Fruit fly (Drosophila melanogaster) whole organism, embryonic: ENCODE results near the gene raptor.

Source experiments
- Adf1 ChIP-seq: fragments of 200-800 bp; sonication (Bioruptor generic); IDR thresholded peaks from 2 replicates; pipeline ENCODE4 v1.3.6; 2022; ENCODE audit warnings: missing biosample characterization, missing genetic modification characterization
- Antp ChIP-seq: fragments of 200-800 bp; sonication (Bioruptor generic); optimal IDR thresholded peaks from 3 replicates; lab custom pipeline; 2016; ENCODE audit warnings: missing biosample characterization, missing genetic modification characterization
- Atf-2 ChIP-seq: fragments of 200-800 bp; sonication (Bioruptor generic); optimal IDR thresholded peaks from 2 replicates; lab custom pipeline; 2016; ENCODE audit warnings: missing biosample characterization, missing genetic modification characterization
- BtbVII ChIP-seq: fragments of 200-800 bp; sonication (Bioruptor generic); optimal IDR thresholded peaks from 3 replicates; lab custom pipeline; 2017; ENCODE audit warnings: missing biosample characterization, mild to moderate bottlenecking, missing genetic modification characterization
- CG1024 ChIP-seq: fragments of 200-800 bp; sonication (Bioruptor generic); IDR thresholded peaks from 2 replicates; pipeline ENCODE4 v1.3.6; 2022; ENCODE audit warnings: missing biosample characterization, missing genetic modification characterization
- CG10321 ChIP-seq: fragments of 200-800 bp; sonication (Bioruptor generic); IDR thresholded peaks from 2 replicates; pipeline ENCODE4 v1.3.6; 2022; ENCODE audit warnings: missing biosample characterization, missing genetic modification characterization
- CG10431 ChIP-seq: fragments of 200-800 bp; sonication (Bioruptor generic); optimal IDR thresholded peaks from 3 replicates; lab custom pipeline; 2018; ENCODE audit warnings: missing biosample characterization, mild to moderate bottlenecking, missing genetic modification characterization
- CG11247 ChIP-seq: fragments of 200-800 bp; sonication (Bioruptor generic); IDR thresholded peaks from 2 replicates; pipeline ENCODE4 v1.3.6; 2022; ENCODE audit warnings: missing biosample characterization, missing genetic modification characterization
- CG11696 ChIP-seq: fragments of 200-800 bp; sonication (Bioruptor generic); IDR thresholded peaks from 2 replicates; pipeline ENCODE4 v1.3.6; 2022; ENCODE audit warnings: missing biosample characterization, missing genetic modification characterization
- CG11723 ChIP-seq: fragments of 200-800 bp; sonication (Bioruptor generic); optimal IDR thresholded peaks from 2 replicates; lab custom pipeline; 2017; ENCODE audit warnings: missing biosample characterization, mild to moderate bottlenecking, missing genetic modification characterization
- CG1233 ChIP-seq: fragments of 200-800 bp; sonication (Bioruptor generic); optimal IDR thresholded peaks from 4 replicates; lab custom pipeline; 2018; ENCODE audit warnings: missing biosample characterization, mild to moderate bottlenecking, missing genetic modification characterization
- CG12769 ChIP-seq: fragments of 200-800 bp; sonication (Bioruptor generic); optimal IDR thresholded peaks from 2 replicates; lab custom pipeline; 2019; ENCODE audit warnings: missing biosample characterization, mild to moderate bottlenecking, missing genetic modification characterization, moderate library complexity
- CG15479 ChIP-seq: fragments of 200-800 bp; sonication (Bioruptor generic); optimal IDR thresholded peaks from 3 replicates; lab custom pipeline; 2019; ENCODE audit warnings: missing biosample characterization, mild to moderate bottlenecking, missing genetic modification characterization, moderate library complexity
- CG17328 ChIP-seq: fragments of 200-800 bp; sonication (Bioruptor generic); IDR thresholded peaks from 2 replicates; pipeline ENCODE4 v1.3.6; 2022; ENCODE audit warnings: missing biosample characterization, missing genetic modification characterization
- CG2712 ChIP-seq: fragments of 200-800 bp; optimal IDR thresholded peaks from 3 replicates; lab custom pipeline; 2019; ENCODE audit warnings: missing biosample characterization, mild to moderate bottlenecking, missing genetic modification characterization, moderate library complexity
- CG32532 ChIP-seq: fragments of 200-800 bp; sonication (Bioruptor generic); IDR thresholded peaks from 2 replicates; pipeline ENCODE4 v1.3.6; 2022; ENCODE audit warnings: missing biosample characterization, missing genetic modification characterization
- CG3407 ChIP-seq: fragments of 200-800 bp; sonication (Bioruptor generic); optimal IDR thresholded peaks from 2 replicates; lab custom pipeline; 2018; ENCODE audit warnings: missing biosample characterization, mild to moderate bottlenecking, missing genetic modification characterization
- CG34224 ChIP-seq: fragments of 200-800 bp; sonication (Bioruptor generic); IDR thresholded peaks from 3 replicates; pipeline ENCODE4 v1.3.6; 2022; ENCODE audit warnings: missing biosample characterization, missing genetic modification characterization; ENCODE audit not compliant: partially characterized antibody
- CG4730 ChIP-seq: fragments of 200-800 bp; sonication (Bioruptor generic); IDR thresholded peaks from 2 replicates; pipeline ENCODE4 v1.3.6; 2022; ENCODE audit warnings: missing biosample characterization, missing genetic modification characterization
- CG6813 ChIP-seq: fragments of 200-800 bp; sonication (Bioruptor generic); optimal IDR thresholded peaks from 2 replicates; lab custom pipeline; 2017; ENCODE audit warnings: missing biosample characterization, missing genetic modification characterization, mild to moderate bottlenecking, moderate library complexity, missing genetic modification reagents
- CG7271 ChIP-seq: fragments of 200-800 bp; sonication (Bioruptor generic); optimal IDR thresholded peaks from 2 replicates; lab custom pipeline; 2018; ENCODE audit warnings: missing biosample characterization, mild to moderate bottlenecking, missing genetic modification characterization, moderate library complexity
- CG7372 ChIP-seq: fragments of 200-800 bp; sonication (Bioruptor generic); IDR thresholded peaks from 2 replicates; pipeline ENCODE4 v1.3.6; 2022; ENCODE audit warnings: missing biosample characterization, missing genetic modification characterization
- CG7928 ChIP-seq: fragments of 200-800 bp; sonication (Bioruptor generic); optimal IDR thresholded peaks from 2 replicates; lab custom pipeline; 2017; ENCODE audit warnings: missing biosample characterization, mild to moderate bottlenecking, missing genetic modification characterization
- Meics ChIP-seq: fragments of 200-800 bp; sonication (Bioruptor generic); optimal IDR thresholded peaks from 2 replicates; lab custom pipeline; 2017; ENCODE audit warnings: missing biosample characterization, mild to moderate bottlenecking, missing genetic modification characterization
- Myb ChIP-seq: fragments of 200-800 bp; sonication (Bioruptor generic); optimal IDR thresholded peaks from 2 replicates; lab custom pipeline; 2016; ENCODE audit warnings: missing biosample characterization, missing genetic modification characterization
- Scr ChIP-seq: fragments of 200-800 bp; sonication (Bioruptor generic); IDR thresholded peaks from 2 replicates; pipeline ENCODE4 v1.3.6; 2022; ENCODE audit warnings: missing biosample characterization, missing genetic modification characterization; ENCODE audit not compliant: partially characterized antibody
- Side ChIP-seq: fragments of 200-800 bp; sonication (Bioruptor generic); optimal IDR thresholded peaks from 2 replicates; lab custom pipeline; 2016; ENCODE audit warnings: missing biosample characterization, missing genetic modification characterization
- bcd ChIP-seq: fragments of 200-800 bp; sonication (Bioruptor generic); optimal IDR thresholded peaks from 2 replicates; lab custom pipeline; 2017; ENCODE audit warnings: missing biosample characterization, mild to moderate bottlenecking, missing genetic modification characterization
- chm ChIP-seq: fragments of 200-800 bp; sonication (Bioruptor generic); IDR thresholded peaks from 2 replicates; pipeline ENCODE4 v1.3.6; 2022; ENCODE audit warnings: missing biosample characterization, missing genetic modification characterization
- chn ChIP-seq: fragments of 200-800 bp; sonication (Bioruptor generic); optimal IDR thresholded peaks from 2 replicates; lab custom pipeline; 2016; ENCODE audit warnings: missing biosample characterization, missing genetic modification characterization
- dan ChIP-seq: fragments of 200-800 bp; sonication (Bioruptor generic); IDR thresholded peaks from 2 replicates; pipeline ENCODE4 v1.3.6; 2022; ENCODE audit warnings: missing biosample characterization, missing genetic modification characterization
- eve ChIP-seq, 2 experiments: fragments of >200 bp; optimal IDR thresholded peaks; 2 replicates each; lab custom pipeline; 2017; ENCODE audit warnings: missing biosample characterization in 2 of 2, missing genetic modification characterization in 2 of 2
- fru ChIP-seq: fragments of >200 bp; optimal IDR thresholded peaks from 2 replicates; lab custom pipeline; 2017
- ftz-f1 ChIP-seq: fragments of 200-800 bp; sonication (Bioruptor generic); optimal IDR thresholded peaks from 2 replicates; lab custom pipeline; 2016; ENCODE audit warnings: missing biosample characterization, missing genetic modification characterization
- gem ChIP-seq: fragments of 200-800 bp; sonication (Bioruptor generic); optimal IDR thresholded peaks from 2 replicates; lab custom pipeline; 2019; ENCODE audit warnings: missing biosample characterization, mild to moderate bottlenecking, missing genetic modification characterization, moderate library complexity
- gsb ChIP-seq: fragments of 200-800 bp; sonication (Bioruptor generic); IDR thresholded peaks from 2 replicates; pipeline ENCODE4 v1.3.6; 2022; ENCODE audit warnings: missing biosample characterization, missing genetic modification characterization
- jigr1 ChIP-seq: fragments of 200-800 bp; sonication (Bioruptor generic); IDR thresholded peaks from 3 replicates; pipeline ENCODE4 v1.3.6; 2022; ENCODE audit warnings: missing biosample characterization, missing genetic modification characterization
- luna ChIP-seq: fragments of 200-800 bp; sonication (Bioruptor generic); optimal IDR thresholded peaks from 2 replicates; lab custom pipeline; 2016; ENCODE audit warnings: missing biosample characterization, missing genetic modification characterization
- mirr ChIP-seq: fragments of 200-800 bp; sonication (Bioruptor generic); optimal IDR thresholded peaks from 3 replicates; lab custom pipeline; 2018; ENCODE audit warnings: missing biosample characterization, mild to moderate bottlenecking, missing genetic modification characterization
- mld ChIP-seq: fragments of 200-800 bp; sonication (Bioruptor generic); IDR thresholded peaks from 3 replicates; pipeline ENCODE4 v1.3.6; 2022; ENCODE audit warnings: missing biosample characterization, missing genetic modification characterization; ENCODE audit not compliant: partially characterized antibody
- oc ChIP-seq: fragments of 200-800 bp; sonication (Bioruptor generic); optimal IDR thresholded peaks from 2 replicates; lab custom pipeline; 2018; ENCODE audit warnings: missing biosample characterization, mild to moderate bottlenecking, missing genetic modification characterization, moderate library complexity
- onecut ChIP-seq: fragments of 200-800 bp; sonication (Bioruptor generic); IDR thresholded peaks from 2 replicates; pipeline ENCODE4 v1.3.6; 2022; ENCODE audit warnings: missing biosample characterization, missing genetic modification characterization
- pfk ChIP-seq: fragments of 200-800 bp; sonication (Bioruptor generic); optimal IDR thresholded peaks from 2 replicates; lab custom pipeline; 2018; ENCODE audit warnings: missing biosample characterization, mild to moderate bottlenecking, missing genetic modification characterization, moderate library complexity
- phol ChIP-seq: fragments of 200-800 bp; sonication (Bioruptor generic); optimal IDR thresholded peaks from 3 replicates; lab custom pipeline; 2018; ENCODE audit warnings: missing biosample characterization, mild to moderate bottlenecking, missing genetic modification characterization, moderate library complexity
- pita ChIP-seq: fragments of 200-800 bp; sonication (Bioruptor generic); optimal IDR thresholded peaks from 2 replicates; lab custom pipeline; 2017; ENCODE audit warnings: missing biosample characterization, mild to moderate bottlenecking, missing genetic modification characterization
- pnt ChIP-seq: fragments of 200-800 bp; sonication (Bioruptor generic); optimal IDR thresholded peaks from 3 replicates; lab custom pipeline; 2016; ENCODE audit warnings: missing biosample characterization, missing genetic modification characterization
- ro ChIP-seq: fragments of 200-800 bp; sonication (Bioruptor generic); IDR thresholded peaks from 2 replicates; pipeline ENCODE4 v1.3.6; 2022; ENCODE audit warnings: missing biosample characterization, missing genetic modification characterization
- slou ChIP-seq: fragments of 200-800 bp; sonication (Bioruptor generic); optimal IDR thresholded peaks from 3 replicates; lab custom pipeline; 2016; ENCODE audit warnings: missing biosample characterization, missing genetic modification characterization
- tap ChIP-seq: fragments of 200-800 bp; optimal IDR thresholded peaks from 3 replicates; lab custom pipeline; 2019; ENCODE audit warnings: missing biosample characterization, mild to moderate bottlenecking, missing genetic modification characterization, moderate library complexity
- ttk ChIP-seq: fragments of 200-800 bp; sonication (Bioruptor generic); IDR thresholded peaks from 2 replicates; pipeline ENCODE4 v2.1.2; 2022; ENCODE audit warnings: missing biosample characterization, missing genetic modification characterization
- tup ChIP-seq: fragments of 200-800 bp; sonication (Bioruptor generic); optimal IDR thresholded peaks from 2 replicates; lab custom pipeline; 2016; ENCODE audit warnings: missing biosample characterization, mild to moderate bottlenecking, missing genetic modification characterization, moderate library complexity

Gene raptor

dm6 chrX:6089679-6090460, at the start of gene raptor (continued):
- TF ChIP-seq tap (tag; lab: Kevin White, UChicago) (no peak), pnt (GFP tag; lab: Kevin White, UChicago) (no peak), ro (GFP tag; lab: Robert Waterston, UW) (no peak), CG11247 (GFP tag; lab: Robert Waterston, UW) (no peak), mirr (GFP tag; lab: Kevin White, UChicago) (no peak), CG12769 (no peak), eve (GFP tag; optimal IDR thresholded peaks at IDR 0.05; lab: Kevin White, UChicago) (no peak), CG3407 (GFP tag; lab: Kevin White, UChicago) (no peak), ftz-f1 (GFP tag; lab: Kevin White, UChicago) (no peak), CG2712 (tag; lab: Kevin White, UChicago) (peak; percentile 8), CG10431 (GFP tag; lab: Kevin White, UChicago) (no peak), CG17328 (no peak), Side (no peak), CG34224 (GFP tag; lab: Robert Waterston, UW) (peak; percentile 54; the same call in 1 of the 3 replicates), mld (GFP tag; lab: Robert Waterston, UW) (peak; percentile 53; the same call in 1 of the 3 replicates), gem (no peak), tup (GFP tag; lab: Kevin White, UChicago) (no peak), CG1233 (GFP tag; lab: Kevin White, UChicago) (no peak), Antp (GFP tag; lab: Kevin White, UChicago) (no peak), gsb (GFP tag; lab: Robert Waterston, UW) (no peak), Meics (GFP tag; lab: Kevin White, UChicago) (no peak), pita (GFP tag; lab: Kevin White, UChicago) (no peak), CG11696 (no peak), CG7928 (GFP tag; lab: Kevin White, UChicago) (no peak), Adf1 (GFP tag; lab: Robert Waterston, UW) (peak; percentile 84), CG4730 (GFP tag; lab: Robert Waterston, UW) (no peak), CG7372 (GFP tag; lab: Robert Waterston, UW) (no peak), oc (tag; lab: Kevin White, UChicago) (no peak), bcd (GFP tag; lab: Kevin White, UChicago) (no peak), CG15479 (GFP tag; lab: Kevin White, UChicago) (peak; percentile 41), ttk (GFP tag; lab: Robert Waterston, UW) (no peak), CG1024 (GFP tag; lab: Robert Waterston, UW) (no peak), CG32532 (GFP tag; lab: Robert Waterston, UW) (no peak), CG10321 (GFP tag; lab: Robert Waterston, UW) (no peak), phol (tag; lab: Kevin White, UChicago) (peak; percentile 11), Myb (no peak), CG11723 (GFP tag; lab: Kevin White, UChicago) (no peak), chm (no peak), Atf-2 (GFP tag; lab: Kevin White, UChicago) (no peak), onecut (0 out of 2 replicates have a peak, but pooled peaks have one; percentile 9), Scr (GFP tag; lab: Robert Waterston, UW) (peak; percentile 31; the same call in 1 of the 2 replicates), BtbVII (no peak), chn (no peak), CG6813 (GFP tag; lab: Kevin White, UChicago) (no peak), luna (no peak), dan (GFP tag; lab: Robert Waterston, UW) (no peak), pfk (GFP tag; lab: Kevin White, UChicago) (no peak), fru (lab: Kevin White, UChicago) (no peak), jigr1 (GFP tag; lab: Robert Waterston, UW) (no peak), slou (GFP tag; lab: Kevin White, UChicago) (no peak), CG7271 (tag; lab: Kevin White, UChicago) (no peak)
